Fruit fly (Drosophila melanogaster): Measurements from ENCODE around the gene sgl.

DNA sequence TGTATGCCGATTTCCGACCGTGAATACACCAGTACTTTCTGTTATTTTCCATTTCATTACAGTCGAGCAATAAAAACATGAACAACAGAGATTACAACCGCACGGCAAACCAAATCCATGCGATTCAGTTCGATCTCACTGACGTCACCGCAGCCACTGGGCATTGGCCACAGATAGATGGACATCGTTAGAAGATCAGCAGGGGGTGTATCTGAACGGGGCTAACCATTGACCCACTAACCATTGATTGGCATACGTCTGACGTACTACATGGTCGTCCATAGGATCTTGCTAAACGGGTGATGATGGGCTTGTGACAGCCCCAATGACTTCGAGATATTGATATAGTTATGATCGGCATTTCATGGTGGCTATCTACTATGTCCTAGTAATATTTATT, 50.7 kb downstream of the sgl start:
- TF ChIP-seq usp (GFP tag; optimal IDR thresholded peaks at IDR 0.05) (no peak), CG8478 (optimal IDR thresholded peaks at IDR 0.05) (no peak), pan (optimal IDR thresholded peaks at IDR 0.05) (no peak), EcR (GFP tag; optimal IDR thresholded peaks at IDR 0.05) (no peak)

All from whole organism.